Worm (Caenorhabditis elegans): ENCODE results near the gene nlp-13.

DNA sequence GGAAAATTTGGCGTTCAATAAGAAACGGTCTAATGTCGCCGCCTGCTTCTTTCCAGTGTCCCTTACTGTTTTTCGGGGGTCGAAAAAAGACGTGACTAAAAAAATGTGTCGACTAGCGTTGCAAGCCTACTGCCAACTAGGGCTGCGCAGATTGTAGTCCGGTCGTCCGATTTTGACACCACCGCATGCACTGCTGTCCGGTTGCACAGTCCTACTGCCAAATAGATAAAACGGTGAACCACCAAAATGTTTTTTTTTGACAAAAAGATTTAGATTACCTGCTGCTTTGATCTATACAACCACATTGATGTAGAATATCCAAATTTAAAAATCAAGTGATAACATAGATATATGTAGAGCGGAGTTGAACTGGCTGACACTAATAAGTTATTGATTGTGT, 12.1 kb downstream of the nlp-13 start:
- no peak for TF ChIP-seq vab-15 (tag; optimal IDR thresholded peaks at IDR 0.05)
- TF ChIP-seq isw-1 (GFP tag; IDR thresholded peaks at IDR 0.05): no peak
- TF ChIP-seq pag-3 (tag; optimal IDR thresholded peaks at IDR 0.05; ENCODE audit: borderline replicate concordance, insufficient read depth): no peak
- no peak for TF ChIP-seq efl-1 (optimal IDR thresholded peaks at IDR 0.05)
- peak in 1 of 2 experiments; percentile 13 for TF ChIP-seq efl-1 (GFP tag; optimal IDR thresholded peaks at IDR 0.05 in 1 of 2)
- no peak for TF ChIP-seq unc-30 (tag; optimal IDR thresholded peaks at IDR 0.05)
- no peak for TF ChIP-seq nhr-11 (tag; optimal IDR thresholded peaks at IDR 0.05)

Data from whole organism, L1 larva.